Fruit fly (Drosophila melanogaster) whole organism, embryonic: ENCODE measurements around the gene CG6972.

ENCODE experiments used
- ATbp ChIP-seq: fragments of 200-800 bp; sonication (Bioruptor generic); optimal IDR thresholded peaks from 2 replicates; lab custom pipeline; 2017; ENCODE audit warnings: missing biosample characterization, mild to moderate bottlenecking, missing genetic modification characterization, missing genetic modification reagents
- CG1024 ChIP-seq: fragments of 200-800 bp; sonication (Bioruptor generic); IDR thresholded peaks from 2 replicates; pipeline ENCODE4 v1.3.6; 2022; ENCODE audit warnings: missing biosample characterization, missing genetic modification characterization
- CG11093 ChIP-seq: fragments of 200-800 bp; sonication (Bioruptor generic); IDR thresholded peaks from 3 replicates; pipeline ENCODE4 v1.3.6; 2022; ENCODE audit warnings: missing biosample characterization, missing genetic modification characterization
- CG11398 ChIP-seq: fragments of 200-800 bp; sonication (Bioruptor generic); optimal IDR thresholded peaks from 2 replicates; lab custom pipeline; 2016; ENCODE audit warnings: missing biosample characterization, missing genetic modification characterization
- CG12104 ChIP-seq: fragments of 200-800 bp; sonication (Bioruptor generic); optimal IDR thresholded peaks from 3 replicates; lab custom pipeline; 2016; ENCODE audit warnings: missing biosample characterization, missing genetic modification characterization
- CG12299 ChIP-seq: fragments of 200-800 bp; sonication (Bioruptor generic); optimal IDR thresholded peaks from 2 replicates; lab custom pipeline; 2018; ENCODE audit warnings: missing biosample characterization, mild to moderate bottlenecking, missing genetic modification characterization
- CG13894 ChIP-seq: fragments of 200-800 bp; sonication (Bioruptor generic); optimal IDR thresholded peaks from 3 replicates; lab custom pipeline; 2018; ENCODE audit warnings: missing biosample characterization, mild to moderate bottlenecking, missing genetic modification characterization, moderate library complexity
- CG15601 ChIP-seq: fragments of 200-800 bp; sonication (Bioruptor generic); optimal IDR thresholded peaks from 3 replicates; lab custom pipeline; 2019; ENCODE audit warnings: missing biosample characterization, mild to moderate bottlenecking, missing genetic modification characterization, moderate library complexity
- CG16779 ChIP-seq: fragments of 200-800 bp; sonication (Bioruptor generic); IDR thresholded peaks from 2 replicates; pipeline ENCODE4 v1.3.6; 2022; ENCODE audit warnings: missing biosample characterization, missing genetic modification characterization
- CG3065 ChIP-seq: fragments of 200-800 bp; sonication (Bioruptor generic); optimal IDR thresholded peaks from 2 replicates; lab custom pipeline; 2016; ENCODE audit warnings: missing biosample characterization, missing genetic modification characterization
- CG32772 ChIP-seq: fragments of 200-800 bp; sonication (Bioruptor generic); IDR thresholded peaks from 2 replicates; pipeline ENCODE4 v1.3.6; 2022; ENCODE audit warnings: missing biosample characterization, missing genetic modification characterization
- CG34224 ChIP-seq: fragments of 200-800 bp; sonication (Bioruptor generic); IDR thresholded peaks from 3 replicates; pipeline ENCODE4 v1.3.6; 2022; ENCODE audit warnings: missing biosample characterization, missing genetic modification characterization; ENCODE audit not compliant: partially characterized antibody
- CG4707 ChIP-seq: fragments of 200-800 bp; sonication (Bioruptor generic); optimal IDR thresholded peaks from 2 replicates; lab custom pipeline; 2018; ENCODE audit warnings: missing biosample characterization, mild to moderate bottlenecking, missing genetic modification characterization, moderate library complexity
- CG6175 ChIP-seq: fragments of 200-800 bp; sonication (Bioruptor generic); IDR thresholded peaks from 3 replicates; pipeline ENCODE4 v1.3.6; 2022; ENCODE audit warnings: missing biosample characterization, missing genetic modification characterization
- CG6272 ChIP-seq: fragments of 200-800 bp; sonication (Bioruptor generic); IDR thresholded peaks from 2 replicates; pipeline ENCODE4 v1.3.6; 2022; ENCODE audit warnings: missing biosample characterization, missing genetic modification characterization
- CG9932 ChIP-seq: fragments of 200-800 bp; sonication (Bioruptor generic); IDR thresholded peaks from 2 replicates; pipeline ENCODE4 v1.3.6; 2022; ENCODE audit warnings: missing biosample characterization, missing genetic modification characterization
- D19A ChIP-seq: fragments of 200-800 bp; optimal IDR thresholded peaks from 3 replicates; lab custom pipeline; 2019; ENCODE audit warnings: missing biosample characterization, mild to moderate bottlenecking, missing genetic modification characterization, moderate library complexity
- Deaf1 ChIP-seq: fragments of 200-800 bp; optimal IDR thresholded peaks from 3 replicates; lab custom pipeline; 2019; ENCODE audit warnings: missing biosample characterization, mild to moderate bottlenecking, missing genetic modification characterization, moderate library complexity
- Dll ChIP-seq: fragments of 200-800 bp; sonication (Bioruptor generic); IDR thresholded peaks from 4 replicates; pipeline ENCODE4 v1.3.6; 2022; ENCODE audit warnings: missing biosample characterization, missing genetic modification characterization; ENCODE audit not compliant: partially characterized antibody
- Doc3 ChIP-seq: fragments of 200-800 bp; sonication (Bioruptor generic); IDR thresholded peaks from 3 replicates; pipeline ENCODE4 v1.3.6; 2022; ENCODE audit warnings: missing biosample characterization, missing genetic modification characterization; ENCODE audit not compliant: partially characterized antibody
- HLH4C ChIP-seq: fragments of 200-800 bp; sonication (Bioruptor generic); IDR thresholded peaks from 3 replicates; pipeline ENCODE4 v1.3.6; 2022; ENCODE audit warnings: missing biosample characterization, missing genetic modification characterization; ENCODE audit not compliant: partially characterized antibody
- HLH54F ChIP-seq: fragments of 200-800 bp; sonication (Bioruptor generic); optimal IDR thresholded peaks from 3 replicates; lab custom pipeline; 2016; ENCODE audit warnings: missing biosample characterization, missing genetic modification characterization
- Ptx1 ChIP-seq: fragments of 200-800 bp; sonication (Bioruptor generic); IDR thresholded peaks from 2 replicates; pipeline ENCODE4 v1.3.6; 2022; ENCODE audit warnings: missing biosample characterization, missing genetic modification characterization
- Rfx ChIP-seq: fragments of 200-800 bp; sonication (Bioruptor generic); IDR thresholded peaks from 2 replicates; pipeline ENCODE4 v1.3.6; 2022; ENCODE audit warnings: missing biosample characterization, missing genetic modification characterization
- Sox102F ChIP-seq: fragments of 200-800 bp; sonication (Bioruptor generic); optimal IDR thresholded peaks from 2 replicates; lab custom pipeline; 2018; ENCODE audit warnings: missing biosample characterization, mild to moderate bottlenecking, missing genetic modification characterization, moderate library complexity
- Stat92E ChIP-seq, 3 experiments: fragments of >200 bp in 2 of 3; fragments of 200-800 bp in 1 of 3; sonication (Bioruptor generic) in 1 of 3; optimal IDR thresholded peaks; 2 replicates each; lab custom pipeline; 2017 to 2019; ENCODE audit warnings: missing biosample characterization in 3 of 3, missing genetic modification characterization in 3 of 3, mild to moderate bottlenecking in 1 of 3, moderate library complexity in 1 of 3
- TFAM ChIP-seq: fragments of 200-800 bp; sonication (Bioruptor generic); optimal IDR thresholded peaks from 2 replicates; lab custom pipeline; 2017; ENCODE audit warnings: missing biosample characterization, missing genetic modification characterization, inconsistent platforms
- al ChIP-seq: fragments of 200-800 bp; sonication (Bioruptor generic); IDR thresholded peaks from 2 replicates; pipeline ENCODE4 v1.3.6; 2022; ENCODE audit warnings: missing biosample characterization, missing genetic modification characterization
- bcd ChIP-seq: fragments of 200-800 bp; sonication (Bioruptor generic); optimal IDR thresholded peaks from 2 replicates; lab custom pipeline; 2017; ENCODE audit warnings: missing biosample characterization, mild to moderate bottlenecking, missing genetic modification characterization
- crp ChIP-seq, 2 experiments: fragments of 200-800 bp; sonication (Bioruptor generic); optimal IDR thresholded peaks; 2 replicates in 1 of 2; 3 replicates in 1 of 2; lab custom pipeline; 2017; ENCODE audit warnings: missing biosample characterization in 2 of 2, missing genetic modification characterization in 2 of 2, mild to moderate bottlenecking in 1 of 2, moderate library complexity in 1 of 2
- emc ChIP-seq: fragments of 200-800 bp; sonication (Bioruptor generic); optimal IDR thresholded peaks from 2 replicates; lab custom pipeline; 2016; ENCODE audit warnings: missing biosample characterization, missing genetic modification characterization
- fru ChIP-seq: fragments of >200 bp; optimal IDR thresholded peaks from 2 replicates; lab custom pipeline; 2017
- inv ChIP-seq: fragments of 200-800 bp; sonication (Bioruptor generic); IDR thresholded peaks from 2 replicates; pipeline ENCODE4 v1.3.6; 2022; ENCODE audit warnings: missing biosample characterization, missing genetic modification characterization; ENCODE audit not compliant: partially characterized antibody
- nerfin-2 ChIP-seq: fragments of 200-800 bp; sonication (Bioruptor generic); IDR thresholded peaks from 2 replicates; pipeline ENCODE4 v1.3.6; 2022; ENCODE audit warnings: missing biosample characterization, missing genetic modification characterization; ENCODE audit not compliant: partially characterized antibody
- p53 ChIP-seq: fragments of 200-800 bp; sonication (Bioruptor generic); optimal IDR thresholded peaks from 2 replicates; lab custom pipeline; 2016; ENCODE audit warnings: missing biosample characterization, missing genetic modification characterization
- pan ChIP-seq, 4 experiments: fragments of >200 bp in 3 of 4; fragments of 200-800 bp in 1 of 4; sonication (Bioruptor generic) in 1 of 4; optimal IDR thresholded peaks in 3 of 4; IDR thresholded peaks in 1 of 4; 2 replicates each; pipeline versions ENCODE4 v1.3.6 to Lab custom; 2017 to 2022; ENCODE audit warnings: missing biosample characterization in 2 of 4, missing genetic modification characterization in 2 of 4, mixed read lengths in 1 of 4
- prd ChIP-seq, 3 experiments: fragments of >200 bp in 2 of 3; fragments of 200-800 bp in 1 of 3; sonication (Bioruptor generic) in 1 of 3; optimal IDR thresholded peaks in 2 of 3; IDR thresholded peaks in 1 of 3; 2 replicates in 2 of 3; 3 replicates in 1 of 3; pipeline versions ENCODE4 v1.3.6 to Lab custom; 2017 to 2022; ENCODE audit warnings: missing biosample characterization in 1 of 3, missing genetic modification characterization in 1 of 3
- salm ChIP-seq: fragments of 200-800 bp; sonication (Bioruptor generic); optimal IDR thresholded peaks from 2 replicates; lab custom pipeline; 2018; ENCODE audit warnings: missing biosample characterization, mild to moderate bottlenecking, missing genetic modification characterization
- sd ChIP-seq: fragments of 200-800 bp; sonication (Bioruptor generic); optimal IDR thresholded peaks from 3 replicates; lab custom pipeline; 2018; ENCODE audit warnings: missing biosample characterization, mild to moderate bottlenecking, missing genetic modification characterization, moderate library complexity
- sens ChIP-seq: fragments of 200-800 bp; sonication (Bioruptor generic); peaks from one replicate; lab custom pipeline; 2016; ENCODE audit warnings: missing biosample characterization, missing genetic modification characterization
- sens-2 ChIP-seq: fragments of 200-800 bp; sonication (Bioruptor generic); IDR thresholded peaks from 2 replicates; pipeline ENCODE4 v1.3.6; 2022; ENCODE audit warnings: missing biosample characterization, missing genetic modification characterization
- slp2 ChIP-seq: fragments of 200-800 bp; sonication (Bioruptor generic); optimal IDR thresholded peaks from 2 replicates; lab custom pipeline; 2016; ENCODE audit warnings: missing biosample characterization, missing genetic modification characterization
- tap ChIP-seq: fragments of 200-800 bp; optimal IDR thresholded peaks from 3 replicates; lab custom pipeline; 2019; ENCODE audit warnings: missing biosample characterization, mild to moderate bottlenecking, missing genetic modification characterization, moderate library complexity
- tio ChIP-seq: fragments of 200-800 bp; sonication (Bioruptor generic); optimal IDR thresholded peaks from 2 replicates; lab custom pipeline; 2017; ENCODE audit warnings: missing biosample characterization, missing genetic modification characterization, inconsistent platforms
- ttk ChIP-seq: fragments of 200-800 bp; sonication (Bioruptor generic); IDR thresholded peaks from 2 replicates; pipeline ENCODE4 v2.1.2; 2022; ENCODE audit warnings: missing biosample characterization, missing genetic modification characterization
- usp ChIP-seq: fragments of >200 bp; optimal IDR thresholded peaks from 2 replicates; lab custom pipeline; 2017; ENCODE audit warnings: missing biosample characterization, missing genetic modification characterization
- z ChIP-seq: fragments of 200-800 bp; sonication (Bioruptor generic); IDR thresholded peaks from 3 replicates; pipeline ENCODE4 v1.3.6; 2022; ENCODE audit warnings: missing biosample characterization, missing genetic modification characterization
- zfh1 ChIP-seq: fragments of 200-800 bp; sonication (Bioruptor generic); IDR thresholded peaks from 3 replicates; pipeline ENCODE4 v1.3.6; 2022; ENCODE audit warnings: missing biosample characterization, missing genetic modification characterization

The CG6972 gene

dm6 chr3R:22701793-22702192 lies at the start of gene CG6972, which contains the start of gene CCAP:
CG6972 (plus strand) TSS chr3R:22702007.
CCAP (minus strand) TSS chr3R:22702084.
- TF ChIP-seq Deaf1 (tag; lab: Kevin White, UChicago) = peak; percentile 72
- no peak for TF ChIP-seq prd (optimal IDR thresholded peaks at IDR 0.05; lab: Kevin White, UChicago)
- TF ChIP-seq prd (GFP tag; IDR thresholded peaks at IDR 0.05; lab: Robert Waterston, UW) = peak; percentile 20; the same call in 1 of the 3 replicates
- TF ChIP-seq sd (tag; lab: Kevin White, UChicago) = peak; percentile 21
- no peak for TF ChIP-seq CG16779 (GFP tag; lab: Robert Waterston, UW)
- TF ChIP-seq CG9932 (GFP tag; lab: Robert Waterston, UW) = 0 out of 2 replicates have a peak, but pooled peaks have one; percentile 23
- peak; percentile 63; the same call in 1 of the 3 replicates for TF ChIP-seq z (GFP tag; lab: Robert Waterston, UW)
- TF ChIP-seq CG6272 = no peak
- peak; percentile 50 for TF ChIP-seq sens (GFP tag; lab: Kevin White, UChicago)

- peak; percentile 35 for TF ChIP-seq Deaf1 (tag; lab: Kevin White, UChicago)
- TF ChIP-seq ttk (GFP tag; lab: Robert Waterston, UW) = peak; percentile 40; the same call in 1 of the 2 replicates
- 0 out of 3 replicates have a peak, but pooled peaks have one; percentile 20 for TF ChIP-seq CG11093 (GFP tag; lab: Robert Waterston, UW)
- peak; percentile 39 for TF ChIP-seq bcd (GFP tag; lab: Kevin White, UChicago)
- no peak for TF ChIP-seq al (GFP tag; lab: Robert Waterston, UW)
- TF ChIP-seq CG12299 = peak; percentile 22
- TF ChIP-seq Doc3 = no peak
- no peak for TF ChIP-seq HLH4C (GFP tag; lab: Robert Waterston, UW)
- no peak for TF ChIP-seq Dll (GFP tag; lab: Robert Waterston, UW)
- peak; percentile 21 for TF ChIP-seq CG15601 (tag; lab: Kevin White, UChicago)
- no peak for TF ChIP-seq CG11398 (GFP tag; lab: Kevin White, UChicago)
- no peak for TF ChIP-seq salm (tag; lab: Kevin White, UChicago)
- TF ChIP-seq tap (tag; lab: Kevin White, UChicago) = peak; percentile 55
- TF ChIP-seq CG34224 (GFP tag; lab: Robert Waterston, UW) = no peak
- no peak for TF ChIP-seq TFAM (GFP tag; lab: Kevin White, UChicago)
- no peak for TF ChIP-seq CG6175 (GFP tag; lab: Robert Waterston, UW)
- TF ChIP-seq Stat92E (GFP tag; optimal IDR thresholded peaks at IDR 0.05; lab: Kevin White, UChicago) = no peak
- TF ChIP-seq HLH54F (GFP tag; lab: Kevin White, UChicago) = peak; percentile 46
- peak; percentile 71 for TF ChIP-seq zfh1
- no peak for TF ChIP-seq CG32772 (GFP tag; lab: Robert Waterston, UW)
- TF ChIP-seq CG13894 (tag; lab: Kevin White, UChicago) = peak; percentile 59
- TF ChIP-seq p53 (GFP tag; lab: Kevin White, UChicago) = no peak
- TF ChIP-seq sens-2 (GFP tag; lab: Robert Waterston, UW) = peak; percentile 62
- no peak for TF ChIP-seq fru (lab: Kevin White, UChicago)
- peak; percentile 20 for TF ChIP-seq slp2 (GFP tag; lab: Kevin White, UChicago)
- TF ChIP-seq usp (GFP tag; lab: Kevin White, UChicago) = no peak
- TF ChIP-seq Rfx (GFP tag; lab: Robert Waterston, UW) = peak; percentile 59
- TF ChIP-seq inv = no peak
- no peak for TF ChIP-seq CG1024 (GFP tag; lab: Robert Waterston, UW)
- TF ChIP-seq nerfin-2 (GFP tag; lab: Robert Waterston, UW) = no peak
- TF ChIP-seq pan (optimal IDR thresholded peaks at IDR 0.05; lab: Kevin White, UChicago) = no peak
- peak in 1 of 2 experiments; percentile 58 for TF ChIP-seq pan (GFP tag; optimal IDR thresholded peaks at IDR 0.05 in 1 of 2, IDR thresholded peaks at IDR 0.05 in 1 of 2)
- peak; percentile 50 for TF ChIP-seq D19A (tag; lab: Kevin White, UChicago)
- peak; percentile 76 for TF ChIP-seq Sox102F (GFP tag; lab: Kevin White, UChicago)
- TF ChIP-seq CG12104 (GFP tag; lab: Kevin White, UChicago) = no peak
- peak; percentile 62; the same call in 1 of the 2 replicates for TF ChIP-seq Ptx1
- TF ChIP-seq CG3065 (GFP tag; lab: Kevin White, UChicago) = no peak
- TF ChIP-seq crp (GFP tag; optimal IDR thresholded peaks at IDR 0.05; lab: Kevin White, UChicago) = no peak
- TF ChIP-seq emc = no peak
- TF ChIP-seq ATbp = peak; percentile 49
- TF ChIP-seq CG4707 (GFP tag; lab: Kevin White, UChicago) = no peak
- peak; percentile 57 for TF ChIP-seq tio (GFP tag; lab: Kevin White, UChicago)
Measured at dm6 chr3R:22663115-22663514, 38.7 kb upstream of the CG6972 start.
